Worm (Caenorhabditis elegans) whole organism, young adult: ENCODE data around the gene sox-3.

ENCODE experiments used
- B0261.1 ChIP-seq: sonication (generic microtip); optimal IDR thresholded peaks from 2 replicates; lab custom pipeline; 2016; ENCODE audit warnings: mild to moderate bottlenecking, missing genetic modification characterization, moderate library complexity, missing compliant biosample characterization
- F22D6.2 ChIP-seq: sonication (generic microtip); optimal IDR thresholded peaks from 2 replicates; lab custom pipeline; 2016; ENCODE audit warnings: mild to moderate bottlenecking, missing genetic modification characterization, missing compliant biosample characterization
- F23B12.7 ChIP-seq: sonication (generic microtip); optimal IDR thresholded peaks from 2 replicates; lab custom pipeline; 2017; ENCODE audit warnings: missing genetic modification characterization, mild to moderate bottlenecking, missing compliant biosample characterization, antibody characterized with exemption, moderate library complexity; ENCODE audit not compliant: insufficient read depth
- F33H1.4 ChIP-seq: fragments of 200-800 bp; sonication (Bioruptor generic); IDR thresholded peaks from 2 replicates; pipeline ENCODE4 v1.3.6; 2022; ENCODE audit warnings: missing genetic modification reagents, missing genetic modification characterization, missing compliant biosample characterization
- F57C9.4 ChIP-seq: sonication (generic microtip); optimal IDR thresholded peaks from 2 replicates; lab custom pipeline; 2017; ENCODE audit warnings: mild to moderate bottlenecking, missing genetic modification characterization, missing compliant biosample characterization
- Y95B8A.8 ChIP-seq: fragments of 200-800 bp; sonication (Bioruptor generic); IDR thresholded peaks from 2 replicates; pipeline ENCODE4 v1.3.6; 2022; ENCODE audit warnings: missing genetic modification reagents, missing genetic modification characterization, missing compliant biosample characterization
- ZK185.1 ChIP-seq: sonication (generic microtip); optimal IDR thresholded peaks from 2 replicates; lab custom pipeline; 2016; ENCODE audit warnings: mild to moderate bottlenecking, missing genetic modification characterization, missing compliant biosample characterization; ENCODE audit not compliant: poor library complexity, severe bottlenecking
- akir-1 ChIP-seq: fragments of 200-800 bp; sonication (Bioruptor generic); optimal IDR thresholded peaks from 2 replicates; lab custom pipeline; 2018; ENCODE audit warnings: mild to moderate bottlenecking, missing genetic modification characterization, moderate library complexity, missing compliant biosample characterization
- aptf-2 ChIP-seq: fragments of 200-800 bp; sonication (Bioruptor generic); conservative IDR thresholded peaks from 2 replicates; pipeline ENCODE4 v1.3.6; 2022; ENCODE audit warnings: missing genetic modification reagents, missing genetic modification characterization, missing compliant biosample characterization
- aptf-3 ChIP-seq: fragments of 200-800 bp; sonication (Bioruptor generic); IDR thresholded peaks from 2 replicates; pipeline ENCODE4 v1.3.6; 2022; ENCODE audit warnings: missing genetic modification characterization, missing compliant biosample characterization
- athp-1 ChIP-seq: sonication (generic microtip); optimal IDR thresholded peaks from 2 replicates; lab custom pipeline; 2017; ENCODE audit warnings: mild to moderate bottlenecking, missing genetic modification characterization, missing compliant biosample characterization
- attf-5 ChIP-seq: fragments of 200-800 bp; sonication (Bioruptor generic); optimal IDR thresholded peaks from 2 replicates; lab custom pipeline; 2018; ENCODE audit warnings: mild to moderate bottlenecking, missing genetic modification characterization, missing compliant biosample characterization
- attf-6 ChIP-seq: fragments of 200-800 bp; sonication (Bioruptor generic); IDR thresholded peaks from 2 replicates; pipeline ENCODE4 v1.3.6; 2022; ENCODE audit warnings: missing genetic modification reagents, missing genetic modification characterization, missing compliant biosample characterization
- ceh-100 ChIP-seq: fragments of 200-800 bp; sonication (Bioruptor generic); IDR thresholded peaks from 2 replicates; pipeline ENCODE4 v1.3.6; 2022; ENCODE audit warnings: missing genetic modification reagents, missing genetic modification characterization, missing compliant biosample characterization
- ceh-58 ChIP-seq: fragments of 200-800 bp; sonication (Bioruptor generic); IDR thresholded peaks from 2 replicates; pipeline ENCODE4 v1.3.6; 2022; ENCODE audit warnings: missing genetic modification characterization, missing compliant biosample characterization
- die-1 ChIP-seq: sonication (generic microtip); optimal IDR thresholded peaks from 2 replicates; lab custom pipeline; 2016; ENCODE audit warnings: missing genotype, mild to moderate bottlenecking, missing genetic modification characterization, missing compliant biosample characterization
- dox-1 ChIP-seq: fragments of 200-800 bp; sonication (Bioruptor generic); IDR thresholded peaks from 2 replicates; pipeline ENCODE4 v1.3.6; 2022; ENCODE audit warnings: missing genetic modification reagents, missing genetic modification characterization, missing compliant biosample characterization
- dpff-1 ChIP-seq: sonication (generic microtip); optimal IDR thresholded peaks from 2 replicates; lab custom pipeline; 2017; ENCODE audit warnings: mild to moderate bottlenecking, missing genetic modification characterization, missing compliant biosample characterization
- egl-44 ChIP-seq: fragments of 200-800 bp; sonication (Bioruptor generic); IDR thresholded peaks from 2 replicates; pipeline ENCODE4 v1.3.6; 2022; ENCODE audit warnings: missing genetic modification reagents, missing genetic modification characterization, missing compliant biosample characterization
- ekl-4 ChIP-seq: fragments of 200-800 bp; sonication (Bioruptor generic); IDR thresholded peaks from 2 replicates; pipeline ENCODE4 v1.3.6; 2022; ENCODE audit warnings: missing genetic modification reagents, missing genetic modification characterization, missing compliant biosample characterization
- ets-4 ChIP-seq: fragments of 200-800 bp; sonication (Bioruptor generic); optimal IDR thresholded peaks from 2 replicates; lab custom pipeline; 2018; ENCODE audit warnings: mild to moderate bottlenecking, missing genetic modification characterization, missing compliant biosample characterization
- fkh-3 ChIP-seq: sonication (generic microtip); optimal IDR thresholded peaks from 2 replicates; lab custom pipeline; 2016; ENCODE audit warnings: mild to moderate bottlenecking, missing genetic modification characterization, missing compliant biosample characterization
- hrde-1 ChIP-seq: sonication (generic microtip); optimal IDR thresholded peaks from 2 replicates; lab custom pipeline; 2016; ENCODE audit warnings: missing genetic modification characterization, mild to moderate bottlenecking, missing compliant biosample characterization, moderate library complexity, missing genotype, missing genetic modification reagents, borderline replicate concordance
- let-607 ChIP-seq, 2 experiments: fragments of 200-800 bp in 1 of 2; sonication (Bioruptor generic) in 1 of 2; sonication (generic microtip) in 1 of 2; optimal IDR thresholded peaks; 2 replicates each; lab custom pipeline; 2016 to 2018; ENCODE audit warnings: mild to moderate bottlenecking in 2 of 2, missing compliant biosample characterization in 2 of 2, missing genetic modification characterization in 2 of 2, moderate library complexity in 2 of 2, missing genotype in 1 of 2
- lin-40 ChIP-seq: sonication (generic microtip); optimal IDR thresholded peaks from 2 replicates; lab custom pipeline; 2016; ENCODE audit warnings: missing genetic modification characterization, mild to moderate bottlenecking, missing compliant biosample characterization, missing genotype, missing genetic modification reagents
- lsl-1 ChIP-seq: fragments of 200-800 bp; sonication (Bioruptor generic); optimal IDR thresholded peaks from 2 replicates; lab custom pipeline; 2018; ENCODE audit warnings: mild to moderate bottlenecking, missing genetic modification characterization, moderate library complexity, missing compliant biosample characterization
- madf-6 ChIP-seq: fragments of 200-800 bp; sonication (Bioruptor generic); IDR thresholded peaks from 2 replicates; pipeline ENCODE4 v1.3.6; 2022; ENCODE audit warnings: missing genetic modification reagents, missing genetic modification characterization, missing compliant biosample characterization
- mel-28 ChIP-seq: sonication (generic microtip); optimal IDR thresholded peaks from 2 replicates; lab custom pipeline; 2016; ENCODE audit warnings: borderline replicate concordance, mild to moderate bottlenecking, missing genetic modification characterization, missing compliant biosample characterization
- nfya-1 ChIP-seq: sonication (generic microtip); optimal IDR thresholded peaks from 2 replicates; lab custom pipeline; 2017; ENCODE audit warnings: antibody characterized with exemption, missing compliant biosample characterization, missing genetic modification characterization, borderline replicate concordance; ENCODE audit not compliant: insufficient read depth
- nfyb-1 ChIP-seq: fragments of 200-800 bp; sonication (Bioruptor generic); IDR thresholded peaks from 2 replicates; pipeline ENCODE4 v1.3.6; 2022; ENCODE audit warnings: missing genetic modification reagents, missing genetic modification characterization, missing compliant biosample characterization
- nhr-179 ChIP-seq: sonication (generic microtip); optimal IDR thresholded peaks from 2 replicates; lab custom pipeline; 2016; ENCODE audit warnings: mild to moderate bottlenecking, missing genetic modification characterization, missing compliant biosample characterization
- nhr-27 ChIP-seq: fragments of 200-800 bp; sonication (Bioruptor generic); optimal IDR thresholded peaks from 2 replicates; lab custom pipeline; 2018; ENCODE audit warnings: mild to moderate bottlenecking, missing genetic modification characterization, moderate library complexity, missing compliant biosample characterization
- nhr-80 ChIP-seq: sonication (generic microtip); optimal IDR thresholded peaks from 2 replicates; lab custom pipeline; 2016; ENCODE audit warnings: missing genetic modification characterization, missing compliant biosample characterization
- rcor-1 ChIP-seq: fragments of 200-800 bp; sonication (Bioruptor generic); IDR thresholded peaks from 2 replicates; pipeline ENCODE4 v1.3.6; 2022; ENCODE audit warnings: missing genetic modification reagents, missing genetic modification characterization, missing compliant biosample characterization
- sdz-38 ChIP-seq: sonication (generic microtip); optimal IDR thresholded peaks from 2 replicates; lab custom pipeline; 2016; ENCODE audit warnings: missing genotype, missing genetic modification characterization, missing compliant biosample characterization
- snpc-1.1 ChIP-seq: sonication (generic microtip); optimal IDR thresholded peaks from 2 replicates; lab custom pipeline; 2017; ENCODE audit warnings: missing genetic modification characterization, mild to moderate bottlenecking, missing compliant biosample characterization, antibody characterized with exemption, moderate library complexity, missing genotype, missing genetic modification reagents; ENCODE audit not compliant: insufficient read depth
- snpc-3.4 ChIP-seq: sonication (generic microtip); optimal IDR thresholded peaks from 2 replicates; lab custom pipeline; 2017; ENCODE audit warnings: missing genetic modification characterization, mild to moderate bottlenecking, missing compliant biosample characterization, antibody characterized with exemption, moderate library complexity, missing genotype, missing genetic modification reagents
- snpc-4 ChIP-seq, 5 experiments: fragments of 150-350 bp in 1 of 5; sonication (generic microtip) in 4 of 5; optimal IDR thresholded peaks; 2 replicates each; lab custom pipeline; 2014 to 2018; ENCODE audit warnings: missing genetic modification characterization in 5 of 5, missing biosample characterization in 3 of 5, antibody characterized with exemption in 2 of 5, mild to moderate bottlenecking in 2 of 5, missing compliant biosample characterization in 2 of 5, missing genotype in 2 of 5, moderate library complexity in 2 of 5, missing genetic modification reagents in 1 of 5
- sptf-2 ChIP-seq: fragments of 200-800 bp; sonication (Bioruptor generic); optimal IDR thresholded peaks from 2 replicates; lab custom pipeline; 2018; ENCODE audit warnings: mild to moderate bottlenecking, missing genetic modification characterization, missing compliant biosample characterization
- tbp1 ChIP-seq: fragments of 200-800 bp; sonication (Bioruptor generic); optimal IDR thresholded peaks from 2 replicates; lab custom pipeline; 2018; ENCODE audit warnings: mild to moderate bottlenecking, missing genetic modification characterization, missing compliant biosample characterization
- tbx-9 ChIP-seq: sonication (generic microtip); optimal IDR thresholded peaks from 2 replicates; lab custom pipeline; 2016; ENCODE audit warnings: borderline replicate concordance, missing genetic modification characterization, inconsistent platforms, missing compliant biosample characterization
- tlf-1 ChIP-seq: fragments of 200-800 bp; sonication (Bioruptor generic); optimal IDR thresholded peaks from 2 replicates; lab custom pipeline; 2018; ENCODE audit warnings: mild to moderate bottlenecking, missing genetic modification characterization, missing compliant biosample characterization
- xnd-1 ChIP-seq: sonication (generic microtip); optimal IDR thresholded peaks from 2 replicates; lab custom pipeline; 2016; ENCODE audit warnings: missing genotype, missing genetic modification reagents, missing genetic modification characterization, missing compliant biosample characterization
- zfh-2 ChIP-seq: fragments of 200-800 bp; sonication (Bioruptor generic); conservative IDR thresholded peaks from 2 replicates; pipeline ENCODE4 v1.3.6; 2022; ENCODE audit warnings: missing genetic modification reagents, missing genetic modification characterization, missing compliant biosample characterization
- ztf-25 ChIP-seq: fragments of 200-800 bp; sonication (Bioruptor generic); IDR thresholded peaks from 2 replicates; pipeline ENCODE4 v1.3.6; 2022; ENCODE audit warnings: missing genetic modification reagents, missing genetic modification characterization, missing compliant biosample characterization
- ztf-3 ChIP-seq: fragments of 200-800 bp; sonication (Bioruptor generic); optimal IDR thresholded peaks from 2 replicates; lab custom pipeline; 2018; ENCODE audit warnings: mild to moderate bottlenecking, missing genetic modification characterization, missing compliant biosample characterization
- ztf-6 ChIP-seq: fragments of 200-800 bp; sonication (Bioruptor generic); IDR thresholded peaks from 2 replicates; pipeline ENCODE4 v1.3.6; 2022; ENCODE audit warnings: missing genetic modification reagents, missing genetic modification characterization, missing compliant biosample characterization

sox-3 gene

DNA sequence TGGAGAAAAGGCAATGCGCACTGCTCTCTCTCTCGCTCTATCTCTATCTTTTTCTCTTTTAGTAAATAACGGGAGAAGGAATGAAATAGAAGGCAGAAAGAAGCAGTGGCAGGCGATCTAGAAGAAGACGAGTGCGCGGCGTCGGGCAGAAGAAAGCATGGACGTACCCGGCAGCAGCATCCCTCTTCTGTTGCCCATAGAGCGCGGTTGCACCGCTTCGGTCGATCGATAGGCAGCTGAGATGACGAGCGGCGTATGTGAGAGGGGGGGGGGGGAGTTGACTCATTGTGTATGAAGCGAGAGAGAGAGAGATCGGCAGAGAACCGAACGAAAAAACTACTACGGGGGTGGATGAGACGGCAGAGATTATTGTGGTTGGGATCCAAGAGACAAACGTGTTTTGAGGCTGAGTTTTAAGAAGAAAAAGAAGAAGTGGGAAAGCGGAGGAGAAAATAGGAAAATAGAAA lies 15.4 kb upstream of the sox-3 start (continued):
- TF ChIP-seq ceh-100 (peak; percentile 52; the same call in 1 of the 2 replicates), Y95B8A.8 (GFP tag; lab: Robert Waterston, UW) (no peak), tbp1 (GFP tag; lab: Kevin White, UChicago) (peak; percentile 51), ZK185.1 (peak; percentile 53), madf-6 (GFP tag; lab: Robert Waterston, UW) (0 out of 2 replicates have a peak, but pooled peaks have one; percentile 22), B0261.1 (no peak), die-1 (tag; lab: Kevin White, UChicago) (peak; percentile 52), lin-40 (tag; lab: Kevin White, UChicago) (peak; percentile 95), snpc-4 (GFP tag; optimal IDR thresholded peaks at IDR 0.05; lab: Kevin White, UChicago) (peak; percentile 65), snpc-4 (tag; optimal IDR thresholded peaks at IDR 0.05; lab: Kevin White, UChicago) (peak; percentile 64 to 81 (median 72)), ztf-3 (GFP tag; lab: Kevin White, UChicago) (no peak), aptf-2 (no peak), ekl-4 (GFP tag; lab: Robert Waterston, UW) (no peak), ztf-6 (GFP tag; lab: Robert Waterston, UW) (no peak), F22D6.2 (tag; lab: Kevin White, UChicago) (peak; percentile 44), tlf-1 (GFP tag; lab: Kevin White, UChicago) (no peak), attf-6 (GFP tag; lab: Robert Waterston, UW) (no peak), aptf-3 (0 out of 2 replicates have a peak, but pooled peaks have one; percentile 40), tbx-9 (tag; lab: Kevin White, UChicago) (no peak), let-607 (tag; optimal IDR thresholded peaks at IDR 0.05; lab: Kevin White, UChicago) (peak; percentile 33 to 71), rcor-1 (GFP tag; lab: Robert Waterston, UW) (peak; percentile 77), fkh-3 (tag; lab: Kevin White, UChicago) (no peak), nfyb-1 (GFP tag; lab: Robert Waterston, UW) (peak; percentile 91), nhr-179 (tag; lab: Kevin White, UChicago) (no peak), snpc-1.1 (tag; lab: Kevin White, UChicago) (no peak), lsl-1 (GFP tag; lab: Kevin White, UChicago) (no peak), xnd-1 (no peak), F23B12.7 (no peak), snpc-3.4 (tag; lab: Kevin White, UChicago) (no peak), athp-1 (tag; lab: Kevin White, UChicago) (peak; percentile 85), sdz-38 (tag; lab: Kevin White, UChicago) (no peak), zfh-2 (peak; percentile 100), nfya-1 (tag; lab: Kevin White, UChicago) (no peak), dpff-1 (no peak), F57C9.4 (tag; lab: Kevin White, UChicago) (no peak), egl-44 (peak; percentile 62; the same call in 1 of the 2 replicates), attf-5 (GFP tag; lab: Kevin White, UChicago) (peak; percentile 95), mel-28 (tag; lab: Kevin White, UChicago) (no peak), F33H1.4 (GFP tag; lab: Robert Waterston, UW) (no peak), hrde-1 (tag; lab: Kevin White, UChicago) (no peak), ets-4 (GFP tag; lab: Kevin White, UChicago) (peak; percentile 11), nhr-80 (tag; lab: Kevin White, UChicago) (peak; percentile 80), sptf-2 (GFP tag; lab: Kevin White, UChicago) (no peak), nhr-27 (peak; percentile 3), ceh-58 (GFP tag; lab: Robert Waterston, UW) (no peak), ztf-25 (GFP tag; lab: Robert Waterston, UW) (no peak), akir-1 (no peak), dox-1 (GFP tag; lab: Robert Waterston, UW) (peak; percentile 93)
